Worm (Caenorhabditis elegans) whole organism, L4/young adult: ENCODE measurements around the gene F35A5.2.

Experiments
- W03F9.2 ChIP-seq: fragments of 150-350 bp; optimal IDR thresholded peaks from 2 replicates; lab custom pipeline; 2014; ENCODE audit warnings: missing biosample characterization, missing genetic modification characterization
- dao-5 ChIP-seq: sonication (generic microtip); optimal IDR thresholded peaks from 2 replicates; lab custom pipeline; 2016; ENCODE audit warnings: missing genotype, missing genetic modification characterization, moderate library complexity, missing compliant biosample characterization
- him-1 ChIP-seq: sonication (generic microtip); optimal IDR thresholded peaks from 2 replicates; lab custom pipeline; 2016; ENCODE audit warnings: missing genotype, missing genetic modification reagents, missing genetic modification characterization, missing compliant biosample characterization

- TF ChIP-seq W03F9.2 (tag; lab: Kevin White, UChicago) (no peak), dao-5 (tag; lab: Kevin White, UChicago) (no peak), him-1 (tag; lab: Kevin White, UChicago) (no peak)
These were observed 10.8 kb upstream of the F35A5.2 start for ce11 chrX:3794161-3794560.
